Worm (Caenorhabditis elegans) whole organism, L2 larva: Measurements from ENCODE around the gene gpcp-1.

Experiments
- aly-2 ChIP-seq: fragments of 150-350 bp; optimal IDR thresholded peaks from 2 replicates; lab custom pipeline; 2014; ENCODE audit warnings: missing biosample characterization, missing genetic modification characterization
- elt-1 ChIP-seq: fragments of 150-350 bp; optimal IDR thresholded peaks from 2 replicates; lab custom pipeline; 2014; ENCODE audit warnings: missing biosample characterization, missing genetic modification characterization
- nhr-12 ChIP-seq: fragments of 150-350 bp; optimal IDR thresholded peaks from 2 replicates; lab custom pipeline; 2014; ENCODE audit warnings: missing biosample characterization, missing genetic modification characterization
- skn-1 ChIP-seq: sonication (generic microtip); optimal IDR thresholded peaks from 2 replicates; lab custom pipeline; 2017; ENCODE audit warnings: missing biosample characterization, missing genetic modification characterization
- unc-62 ChIP-seq: fragments of 150-350 bp; optimal IDR thresholded peaks from 2 replicates; lab custom pipeline; 2014; ENCODE audit warnings: missing biosample characterization, missing genetic modification reagents, missing genetic modification characterization

- no peak for TF ChIP-seq aly-2 (tag; lab: Kevin White, UChicago)
- no peak for TF ChIP-seq elt-1 (tag; lab: Kevin White, UChicago)
- no peak for TF ChIP-seq skn-1 (tag; lab: Kevin White, UChicago)
- TF ChIP-seq unc-62 (GFP tag; lab: Kevin White, UChicago) = no peak
- no peak for TF ChIP-seq nhr-12 (tag; lab: Kevin White, UChicago)
Measured at ce11 chrX:3139516-3140301, 29.3 kb upstream of the gpcp-1 start.
